Fruit fly (Drosophila melanogaster) whole organism, embryonic: ENCODE measurements around the gene CG17633.

Experiments
- Bgb ChIP-seq: fragments of 200-800 bp; sonication (Bioruptor generic); IDR thresholded peaks from 2 replicates; pipeline ENCODE4 v1.3.6; 2022; ENCODE audit warnings: missing biosample characterization, missing genetic modification characterization; ENCODE audit not compliant: partially characterized antibody
- CG10267 ChIP-seq: fragments of 200-800 bp; sonication (Bioruptor generic); optimal IDR thresholded peaks from 2 replicates; lab custom pipeline; 2018; ENCODE audit warnings: missing biosample characterization, mild to moderate bottlenecking, missing genetic modification characterization, moderate library complexity
- CG10366 ChIP-seq: fragments of 200-800 bp; sonication (Bioruptor generic); IDR thresholded peaks from 2 replicates; pipeline ENCODE4 v1.3.6; 2022; ENCODE audit warnings: missing biosample characterization, missing genetic modification characterization
- CG10431 ChIP-seq: fragments of 200-800 bp; sonication (Bioruptor generic); optimal IDR thresholded peaks from 3 replicates; lab custom pipeline; 2018; ENCODE audit warnings: missing biosample characterization, mild to moderate bottlenecking, missing genetic modification characterization
- CG12659 ChIP-seq: fragments of 200-800 bp; sonication (Bioruptor generic); optimal IDR thresholded peaks from 3 replicates; lab custom pipeline; 2017; ENCODE audit warnings: mild to moderate bottlenecking, missing biosample characterization, missing genetic modification reagents, missing genetic modification characterization
- CG13775 ChIP-seq: fragments of 200-800 bp; sonication (Bioruptor generic); optimal IDR thresholded peaks from 3 replicates; lab custom pipeline; 2017; ENCODE audit warnings: missing biosample characterization, mild to moderate bottlenecking, missing genetic modification characterization
- CG14014 ChIP-seq: fragments of 200-800 bp; sonication (Bioruptor generic); IDR thresholded peaks from 2 replicates; pipeline ENCODE4 v1.3.6; 2022; ENCODE audit warnings: missing biosample characterization, missing genetic modification characterization
- CG15011 ChIP-seq: fragments of 200-800 bp; sonication (Bioruptor generic); optimal IDR thresholded peaks from 3 replicates; lab custom pipeline; 2018; ENCODE audit warnings: missing biosample characterization, mild to moderate bottlenecking, missing genetic modification characterization
- CG1603 ChIP-seq: fragments of 200-800 bp; sonication (Bioruptor generic); optimal IDR thresholded peaks from 2 replicates; lab custom pipeline; 2019; ENCODE audit warnings: missing biosample characterization, mild to moderate bottlenecking, missing genetic modification characterization, moderate library complexity
- CG1792 ChIP-seq: fragments of 200-800 bp; sonication (Bioruptor generic); optimal IDR thresholded peaks from 2 replicates; lab custom pipeline; 2016; ENCODE audit warnings: missing biosample characterization, missing genetic modification characterization
- CG1832 ChIP-seq: fragments of 200-800 bp; sonication (Bioruptor generic); optimal IDR thresholded peaks from 2 replicates; lab custom pipeline; 2017; ENCODE audit warnings: missing biosample characterization, mild to moderate bottlenecking, missing genetic modification characterization, inconsistent platforms
- CG18476 ChIP-seq: fragments of 200-800 bp; sonication (Bioruptor generic); optimal IDR thresholded peaks from 2 replicates; lab custom pipeline; 2016; ENCODE audit warnings: missing biosample characterization, mild to moderate bottlenecking, missing genetic modification characterization
- CG2116 ChIP-seq: fragments of 200-800 bp; sonication (Bioruptor generic); optimal IDR thresholded peaks from 3 replicates; lab custom pipeline; 2018; ENCODE audit warnings: missing biosample characterization, mild to moderate bottlenecking, missing genetic modification characterization
- CG2199 ChIP-seq: fragments of 200-800 bp; sonication (Bioruptor generic); IDR thresholded peaks from 3 replicates; pipeline ENCODE4 v1.3.6; 2022; ENCODE audit warnings: missing biosample characterization, missing genetic modification characterization
- CG2678 ChIP-seq: fragments of 200-800 bp; sonication (Bioruptor generic); optimal IDR thresholded peaks from 3 replicates; lab custom pipeline; 2019; ENCODE audit warnings: missing biosample characterization, mild to moderate bottlenecking, missing genetic modification characterization, moderate library complexity
- CG34224 ChIP-seq: fragments of 200-800 bp; sonication (Bioruptor generic); IDR thresholded peaks from 3 replicates; pipeline ENCODE4 v1.3.6; 2022; ENCODE audit warnings: missing biosample characterization, missing genetic modification characterization; ENCODE audit not compliant: partially characterized antibody
- CG4360 ChIP-seq: fragments of 200-800 bp; sonication (Bioruptor generic); IDR thresholded peaks from 2 replicates; pipeline ENCODE4 v1.3.6; 2022; ENCODE audit warnings: missing biosample characterization, missing genetic modification characterization
- CG4424 ChIP-seq: fragments of 200-800 bp; sonication (Bioruptor generic); optimal IDR thresholded peaks from 3 replicates; lab custom pipeline; 2016; ENCODE audit warnings: missing biosample characterization, missing genetic modification characterization
- CG5245 ChIP-seq: fragments of 200-800 bp; sonication (Bioruptor generic); optimal IDR thresholded peaks from 3 replicates; lab custom pipeline; 2016; ENCODE audit warnings: missing biosample characterization, missing genetic modification characterization
- CG6791 ChIP-seq: fragments of 200-800 bp; sonication (Bioruptor generic); IDR thresholded peaks from 3 replicates; pipeline ENCODE4 v1.3.6; 2022; ENCODE audit warnings: missing biosample characterization, missing genetic modification characterization; ENCODE audit not compliant: partially characterized antibody
- CG8944 ChIP-seq: fragments of 200-800 bp; sonication (Bioruptor generic); optimal IDR thresholded peaks from 3 replicates; lab custom pipeline; 2016; ENCODE audit warnings: missing biosample characterization, missing genetic modification characterization
- CG9797 ChIP-seq: fragments of 200-800 bp; sonication (Bioruptor generic); optimal IDR thresholded peaks from 3 replicates; lab custom pipeline; 2018; ENCODE audit warnings: missing biosample characterization, mild to moderate bottlenecking, missing genetic modification characterization
- Doc2 ChIP-seq: fragments of 200-800 bp; sonication (Bioruptor generic); IDR thresholded peaks from 2 replicates; pipeline ENCODE4 v1.3.6; 2022; ENCODE audit warnings: missing biosample characterization, missing genetic modification characterization
- Dp ChIP-seq: fragments of 200-800 bp; sonication (Bioruptor generic); optimal IDR thresholded peaks from 2 replicates; lab custom pipeline; 2018; ENCODE audit warnings: missing biosample characterization, mild to moderate bottlenecking, missing genetic modification characterization, moderate library complexity
- Ets97D ChIP-seq: fragments of 200-800 bp; sonication (Bioruptor generic); optimal IDR thresholded peaks from 3 replicates; lab custom pipeline; 2016; ENCODE audit warnings: missing biosample characterization, missing genetic modification characterization
- Fer2 ChIP-seq: fragments of 200-800 bp; sonication (Bioruptor generic); optimal IDR thresholded peaks from 2 replicates; lab custom pipeline; 2018; ENCODE audit warnings: missing biosample characterization, mild to moderate bottlenecking, missing genetic modification characterization, moderate library complexity
- Hmr ChIP-seq: fragments of 200-800 bp; sonication (Bioruptor generic); optimal IDR thresholded peaks from 3 replicates; lab custom pipeline; 2017; ENCODE audit warnings: mild to moderate bottlenecking, missing biosample characterization, missing genetic modification reagents, missing genetic modification characterization
- MESR4 ChIP-seq: fragments of 200-800 bp; sonication (Bioruptor generic); optimal IDR thresholded peaks from 2 replicates; lab custom pipeline; 2018; ENCODE audit warnings: missing biosample characterization, mild to moderate bottlenecking, missing genetic modification characterization, moderate library complexity
- Max ChIP-seq: fragments of 200-800 bp; sonication (Bioruptor generic); optimal IDR thresholded peaks from 2 replicates; lab custom pipeline; 2016; ENCODE audit warnings: missing biosample characterization, mild to moderate bottlenecking, missing genetic modification characterization
- Myb ChIP-seq: fragments of 200-800 bp; sonication (Bioruptor generic); optimal IDR thresholded peaks from 2 replicates; lab custom pipeline; 2016; ENCODE audit warnings: missing biosample characterization, missing genetic modification characterization
- Oaz ChIP-seq: fragments of 200-800 bp; sonication (Bioruptor generic); IDR thresholded peaks from 2 replicates; pipeline ENCODE4 v1.3.6; 2022; ENCODE audit warnings: missing biosample characterization, missing genetic modification characterization
- Opbp ChIP-seq: fragments of 200-800 bp; sonication (Bioruptor generic); IDR thresholded peaks from 3 replicates; pipeline ENCODE4 v1.3.6; 2022; ENCODE audit warnings: missing biosample characterization, missing genetic modification characterization; ENCODE audit not compliant: partially characterized antibody
- Stat92E ChIP-seq, 3 experiments: fragments of >200 bp in 2 of 3; fragments of 200-800 bp in 1 of 3; sonication (Bioruptor generic) in 1 of 3; optimal IDR thresholded peaks; 2 replicates each; lab custom pipeline; 2017 to 2019; ENCODE audit warnings: missing biosample characterization in 3 of 3, missing genetic modification characterization in 3 of 3, mild to moderate bottlenecking in 1 of 3, moderate library complexity in 1 of 3
- YL-1 ChIP-seq: fragments of 200-800 bp; sonication (Bioruptor generic); optimal IDR thresholded peaks from 3 replicates; lab custom pipeline; 2017; ENCODE audit warnings: missing biosample characterization, mild to moderate bottlenecking, missing genetic modification characterization
- en ChIP-seq: fragments of 200-800 bp; sonication (Bioruptor generic); optimal IDR thresholded peaks from 2 replicates; lab custom pipeline; 2016; ENCODE audit warnings: missing biosample characterization, missing genetic modification characterization
- ewg ChIP-seq: fragments of 200-800 bp; sonication (Bioruptor generic); optimal IDR thresholded peaks from 3 replicates; lab custom pipeline; 2017; ENCODE audit warnings: mild to moderate bottlenecking, missing biosample characterization, missing genetic modification reagents, missing genetic modification characterization
- ftz-f1 ChIP-seq: fragments of 200-800 bp; sonication (Bioruptor generic); optimal IDR thresholded peaks from 2 replicates; lab custom pipeline; 2016; ENCODE audit warnings: missing biosample characterization, missing genetic modification characterization
- gem ChIP-seq: fragments of 200-800 bp; sonication (Bioruptor generic); optimal IDR thresholded peaks from 2 replicates; lab custom pipeline; 2019; ENCODE audit warnings: missing biosample characterization, mild to moderate bottlenecking, missing genetic modification characterization, moderate library complexity
- hkb ChIP-seq, 2 experiments: fragments of 200-800 bp in 1 of 2; fragments of >200 bp in 1 of 2; sonication (Bioruptor generic) in 1 of 2; IDR thresholded peaks in 1 of 2; optimal IDR thresholded peaks in 1 of 2; 2 replicates each; pipeline versions ENCODE4 v1.3.6 to Lab custom; 2017 to 2022; ENCODE audit warnings: missing biosample characterization in 1 of 2, missing genetic modification characterization in 1 of 2
- hth ChIP-seq: fragments of >200 bp; optimal IDR thresholded peaks from 2 replicates; lab custom pipeline; 2017; ENCODE audit warnings: inconsistent platforms
- lbe ChIP-seq: fragments of 200-800 bp; sonication (Bioruptor generic); optimal IDR thresholded peaks from 2 replicates; lab custom pipeline; 2016; ENCODE audit warnings: missing biosample characterization, mild to moderate bottlenecking, missing genetic modification characterization
- nom ChIP-seq: fragments of 200-800 bp; sonication (Bioruptor generic); optimal IDR thresholded peaks from 2 replicates; lab custom pipeline; 2017; ENCODE audit warnings: missing biosample characterization, missing genetic modification characterization, mild to moderate bottlenecking, moderate library complexity, missing genetic modification reagents
- psq ChIP-seq: fragments of 200-800 bp; sonication (Bioruptor generic); optimal IDR thresholded peaks from 2 replicates; lab custom pipeline; 2017; ENCODE audit warnings: missing biosample characterization, missing genetic modification characterization
- shn ChIP-seq: fragments of 200-800 bp; sonication (Bioruptor generic); optimal IDR thresholded peaks from 3 replicates; lab custom pipeline; 2016; ENCODE audit warnings: missing biosample characterization, missing genetic modification characterization
- sim ChIP-seq: fragments of 200-800 bp; sonication (Bioruptor generic); IDR thresholded peaks from 2 replicates; pipeline ENCODE4 v1.3.6; 2022; ENCODE audit warnings: missing biosample characterization, missing genetic modification characterization
- sna ChIP-seq: fragments of 200-800 bp; sonication (Bioruptor generic); IDR thresholded peaks from 2 replicates; pipeline ENCODE4 v1.3.6; 2022; ENCODE audit warnings: missing biosample characterization, missing genetic modification characterization; ENCODE audit not compliant: partially characterized antibody
- stwl ChIP-seq: fragments of 200-800 bp; sonication (Bioruptor generic); optimal IDR thresholded peaks from 3 replicates; lab custom pipeline; 2018; ENCODE audit warnings: missing biosample characterization, mild to moderate bottlenecking, missing genetic modification characterization, moderate library complexity
- trem ChIP-seq: fragments of 200-800 bp; optimal IDR thresholded peaks from 3 replicates; lab custom pipeline; 2019; ENCODE audit warnings: missing biosample characterization, mild to moderate bottlenecking, missing genetic modification characterization, moderate library complexity
- unc-4 ChIP-seq: fragments of 200-800 bp; sonication (Bioruptor generic); IDR thresholded peaks from 2 replicates; pipeline ENCODE4 v1.3.6; 2022; ENCODE audit warnings: missing biosample characterization, missing genetic modification characterization; ENCODE audit not compliant: partially characterized antibody

CG17633 gene

DNA sequence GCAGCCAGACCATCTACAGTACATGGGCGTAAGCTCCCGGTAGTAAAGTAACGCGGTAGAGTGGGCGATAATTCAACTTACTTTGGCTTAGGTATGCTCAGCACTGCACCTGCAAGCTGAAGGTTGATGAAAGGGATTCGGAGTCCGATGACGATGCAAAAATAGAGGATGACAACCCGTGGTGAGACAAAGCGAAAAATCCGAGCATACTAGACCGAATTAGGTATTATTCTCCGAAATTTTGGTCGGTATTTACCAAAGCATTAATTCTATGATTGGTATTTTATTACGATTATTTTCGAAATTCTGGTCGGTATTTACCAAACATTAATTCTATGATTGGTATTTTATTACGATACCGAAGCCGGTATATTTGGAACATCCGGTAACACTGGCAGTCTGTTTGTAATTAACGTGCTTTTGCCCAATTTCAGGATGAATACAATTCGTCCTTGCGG, 21.7 kb downstream of the CG17633 start, which contains the start of gene CG4036 (continued):
- TF ChIP-seq Doc2 (GFP tag; lab: Robert Waterston, UW) (no peak), CG18476 (no peak), Myb (peak; percentile 93), CG2199 (GFP tag; lab: Robert Waterston, UW) (0 out of 3 replicates have a peak, but pooled peaks have one; percentile 56), psq (no peak), stwl (peak; percentile 85), sna (no peak), en (no peak), CG4360 (GFP tag; lab: Robert Waterston, UW) (no peak), MESR4 (GFP tag; lab: Kevin White, UChicago) (peak; percentile 91), lbe (GFP tag; lab: Kevin White, UChicago) (peak; percentile 13), trem (tag; lab: Kevin White, UChicago) (peak; percentile 60), Oaz (GFP tag; lab: Robert Waterston, UW) (no peak), shn (GFP tag; lab: Kevin White, UChicago) (no peak), CG34224 (GFP tag; lab: Robert Waterston, UW) (0 out of 3 replicates have a peak, but pooled peaks have one; percentile 9), sim (no peak), CG5245 (no peak), CG6791 (peak; percentile 16; the same call in 1 of the 3 replicates), CG9797 (GFP tag; lab: Kevin White, UChicago) (peak; percentile 92), CG10366 (GFP tag; lab: Robert Waterston, UW) (no peak), CG1832 (GFP tag; lab: Kevin White, UChicago) (no peak), CG14014 (GFP tag; lab: Robert Waterston, UW) (no peak), Fer2 (tag; lab: Kevin White, UChicago) (no peak), Max (GFP tag; lab: Kevin White, UChicago) (peak; percentile 10), hth (lab: Kevin White, UChicago) (no peak), CG8944 (no peak), CG12659 (GFP tag; lab: Kevin White, UChicago) (peak; percentile 62), unc-4 (GFP tag; lab: Robert Waterston, UW) (0 out of 2 replicates have a peak, but pooled peaks have one; percentile 37), Stat92E (GFP tag; optimal IDR thresholded peaks at IDR 0.05; lab: Kevin White, UChicago) (peak in 1 of 3 experiments; percentile 32), ewg (no peak), CG13775 (GFP tag; lab: Kevin White, UChicago) (no peak), Opbp (peak; percentile 59; the same call in 1 of the 3 replicates), Hmr (GFP tag; lab: Kevin White, UChicago) (peak; percentile 51), Dp (GFP tag; lab: Kevin White, UChicago) (peak; percentile 41), nom (peak; percentile 33), CG1603 (peak; percentile 72), YL-1 (GFP tag; lab: Kevin White, UChicago) (peak; percentile 67), CG10267 (tag; lab: Kevin White, UChicago) (peak; percentile 10), CG10431 (GFP tag; lab: Kevin White, UChicago) (no peak), Bgb (GFP tag; lab: Robert Waterston, UW) (peak; percentile 74), CG2116 (GFP tag; lab: Kevin White, UChicago) (peak; percentile 18), CG4424 (GFP tag; lab: Kevin White, UChicago) (no peak), CG2678 (no peak), hkb (optimal IDR thresholded peaks at IDR 0.05; lab: Kevin White, UChicago) (peak; percentile 27), hkb (GFP tag; IDR thresholded peaks at IDR 0.05; lab: Robert Waterston, UW) (no peak), CG15011 (GFP tag; lab: Kevin White, UChicago) (no peak), CG1792 (GFP tag; lab: Kevin White, UChicago) (no peak), Ets97D (GFP tag; lab: Kevin White, UChicago) (peak; percentile 65), ftz-f1 (peak; percentile 46), gem (tag; lab: Kevin White, UChicago) (no peak)
